Fruit fly (Drosophila melanogaster) whole organism, embryonic: ENCODE data around the gene CG9839.

ENCODE experiments used
- Aef1 ChIP-seq: fragments of 200-800 bp; sonication (Bioruptor generic); IDR thresholded peaks from 3 replicates; pipeline ENCODE4 v1.3.6; 2022; ENCODE audit warnings: missing biosample characterization, missing genetic modification characterization
- Antp ChIP-seq: fragments of 200-800 bp; sonication (Bioruptor generic); optimal IDR thresholded peaks from 3 replicates; lab custom pipeline; 2016; ENCODE audit warnings: missing biosample characterization, missing genetic modification characterization
- CG11723 ChIP-seq: fragments of 200-800 bp; sonication (Bioruptor generic); optimal IDR thresholded peaks from 2 replicates; lab custom pipeline; 2017; ENCODE audit warnings: missing biosample characterization, mild to moderate bottlenecking, missing genetic modification characterization
- CG13287 ChIP-seq: fragments of 200-800 bp; sonication (Bioruptor generic); IDR thresholded peaks from 2 replicates; pipeline ENCODE4 v1.3.6; 2022; ENCODE audit warnings: missing biosample characterization, missing genetic modification characterization; ENCODE audit not compliant: partially characterized antibody
- CG13296 ChIP-seq: fragments of 200-800 bp; sonication (Bioruptor generic); optimal IDR thresholded peaks from 3 replicates; lab custom pipeline; 2018; ENCODE audit warnings: missing biosample characterization, mild to moderate bottlenecking, missing genetic modification characterization
- CG14050 ChIP-seq: fragments of 200-800 bp; sonication (Bioruptor generic); IDR thresholded peaks from 3 replicates; pipeline ENCODE4 v1.3.6; 2022; ENCODE audit warnings: missing biosample characterization, missing genetic modification characterization
- CG15011 ChIP-seq: fragments of 200-800 bp; sonication (Bioruptor generic); optimal IDR thresholded peaks from 3 replicates; lab custom pipeline; 2018; ENCODE audit warnings: missing biosample characterization, mild to moderate bottlenecking, missing genetic modification characterization
- CG17328 ChIP-seq: fragments of 200-800 bp; sonication (Bioruptor generic); IDR thresholded peaks from 2 replicates; pipeline ENCODE4 v1.3.6; 2022; ENCODE audit warnings: missing biosample characterization, missing genetic modification characterization
- CG2202 ChIP-seq: fragments of 200-800 bp; sonication (Bioruptor generic); optimal IDR thresholded peaks from 2 replicates; lab custom pipeline; 2018; ENCODE audit warnings: missing biosample characterization, mild to moderate bottlenecking, missing genetic modification characterization
- CG31441 ChIP-seq: fragments of 200-800 bp; sonication (Bioruptor generic); IDR thresholded peaks from 2 replicates; pipeline ENCODE4 v1.3.6; 2022; ENCODE audit warnings: missing biosample characterization, missing genetic modification characterization
- CG3407 ChIP-seq: fragments of 200-800 bp; sonication (Bioruptor generic); optimal IDR thresholded peaks from 2 replicates; lab custom pipeline; 2018; ENCODE audit warnings: missing biosample characterization, mild to moderate bottlenecking, missing genetic modification characterization
- CG3847 ChIP-seq: fragments of 200-800 bp; sonication (Bioruptor generic); IDR thresholded peaks from 2 replicates; pipeline ENCODE4 v1.3.6; 2022; ENCODE audit warnings: missing biosample characterization, missing genetic modification characterization
- CG4854 ChIP-seq: fragments of 200-800 bp; sonication (Bioruptor generic); optimal IDR thresholded peaks from 2 replicates; lab custom pipeline; 2016; ENCODE audit warnings: missing biosample characterization, missing genetic modification characterization, inconsistent platforms
- CG6175 ChIP-seq: fragments of 200-800 bp; sonication (Bioruptor generic); IDR thresholded peaks from 3 replicates; pipeline ENCODE4 v1.3.6; 2022; ENCODE audit warnings: missing biosample characterization, missing genetic modification characterization
- CG7556 ChIP-seq: fragments of 200-800 bp; sonication (Bioruptor generic); optimal IDR thresholded peaks from 2 replicates; lab custom pipeline; 2017; ENCODE audit warnings: missing biosample characterization, mild to moderate bottlenecking, missing genetic modification characterization
- CG7786 ChIP-seq: fragments of 200-800 bp; sonication (Bioruptor generic); optimal IDR thresholded peaks from 2 replicates; lab custom pipeline; 2016; ENCODE audit warnings: missing biosample characterization, missing genetic modification characterization
- CG7839 ChIP-seq: fragments of 200-800 bp; sonication (Bioruptor generic); optimal IDR thresholded peaks from 3 replicates; lab custom pipeline; 2018; ENCODE audit warnings: missing biosample characterization, mild to moderate bottlenecking, missing genetic modification characterization, moderate library complexity
- D ChIP-seq, 2 experiments: fragments of 200-800 bp in 1 of 2; fragments of >200 bp in 1 of 2; sonication (Bioruptor generic) in 1 of 2; optimal IDR thresholded peaks; 2 replicates in 1 of 2; 3 replicates in 1 of 2; lab custom pipeline; 2017; ENCODE audit warnings: mild to moderate bottlenecking in 1 of 2, missing biosample characterization in 1 of 2, missing genetic modification characterization in 1 of 2, missing genetic modification reagents in 1 of 2
- Dek ChIP-seq: fragments of 200-800 bp; sonication (Bioruptor generic); optimal IDR thresholded peaks from 3 replicates; lab custom pipeline; 2019; ENCODE audit warnings: missing biosample characterization, mild to moderate bottlenecking, missing genetic modification characterization, moderate library complexity
- ERR ChIP-seq: fragments of 200-800 bp; sonication (Bioruptor generic); optimal IDR thresholded peaks from 2 replicates; lab custom pipeline; 2016; ENCODE audit warnings: missing biosample characterization, missing genetic modification characterization
- Eip74EF ChIP-seq, 2 experiments: fragments of 200-800 bp in 1 of 2; fragments of >200 bp in 1 of 2; sonication (Bioruptor generic) in 1 of 2; optimal IDR thresholded peaks; 2 replicates each; lab custom pipeline; 2017 to 2019; ENCODE audit warnings: missing biosample characterization in 2 of 2, missing genetic modification characterization in 2 of 2, mild to moderate bottlenecking in 1 of 2, moderate library complexity in 1 of 2
- Fer1 ChIP-seq: fragments of 200-800 bp; sonication (Bioruptor generic); optimal IDR thresholded peaks from 2 replicates; lab custom pipeline; 2017; ENCODE audit warnings: missing biosample characterization, mild to moderate bottlenecking, missing genetic modification characterization
- Gug ChIP-seq: fragments of 200-800 bp; sonication (Bioruptor generic); IDR thresholded peaks from 4 replicates; pipeline ENCODE4 v1.3.6; 2022; ENCODE audit warnings: missing biosample characterization, missing genetic modification characterization
- HLH3B ChIP-seq: fragments of 200-800 bp; sonication (Bioruptor generic); IDR thresholded peaks from 2 replicates; pipeline ENCODE4 v1.3.6; 2022; ENCODE audit warnings: missing biosample characterization, missing genetic modification characterization
- Hmr ChIP-seq: fragments of 200-800 bp; sonication (Bioruptor generic); optimal IDR thresholded peaks from 3 replicates; lab custom pipeline; 2017; ENCODE audit warnings: mild to moderate bottlenecking, missing biosample characterization, missing genetic modification reagents, missing genetic modification characterization
- Meics ChIP-seq: fragments of 200-800 bp; sonication (Bioruptor generic); optimal IDR thresholded peaks from 2 replicates; lab custom pipeline; 2017; ENCODE audit warnings: missing biosample characterization, mild to moderate bottlenecking, missing genetic modification characterization
- NfI ChIP-seq: fragments of 200-800 bp; sonication (Bioruptor generic); optimal IDR thresholded peaks from 3 replicates; lab custom pipeline; 2018; ENCODE audit warnings: missing biosample characterization, mild to moderate bottlenecking, missing genetic modification characterization, moderate library complexity
- TFAM ChIP-seq: fragments of 200-800 bp; sonication (Bioruptor generic); optimal IDR thresholded peaks from 2 replicates; lab custom pipeline; 2017; ENCODE audit warnings: missing biosample characterization, missing genetic modification characterization, inconsistent platforms
- Xrp1 ChIP-seq: fragments of 200-800 bp; sonication (Bioruptor generic); IDR thresholded peaks from 2 replicates; pipeline ENCODE4 v1.3.6; 2022; ENCODE audit warnings: missing biosample characterization, missing genetic modification characterization
- YL-1 ChIP-seq: fragments of 200-800 bp; sonication (Bioruptor generic); optimal IDR thresholded peaks from 3 replicates; lab custom pipeline; 2017; ENCODE audit warnings: missing biosample characterization, mild to moderate bottlenecking, missing genetic modification characterization
- cato ChIP-seq: fragments of 200-800 bp; sonication (Bioruptor generic); optimal IDR thresholded peaks from 2 replicates; lab custom pipeline; 2016; ENCODE audit warnings: missing biosample characterization, missing genetic modification characterization, borderline replicate concordance
- chif ChIP-seq, 2 experiments: fragments of 200-800 bp; sonication (Bioruptor generic); optimal IDR thresholded peaks; 3 replicates each; lab custom pipeline; 2016; ENCODE audit warnings: missing biosample characterization in 2 of 2, missing genetic modification characterization in 2 of 2
- dan ChIP-seq: fragments of 200-800 bp; sonication (Bioruptor generic); IDR thresholded peaks from 2 replicates; pipeline ENCODE4 v1.3.6; 2022; ENCODE audit warnings: missing biosample characterization, missing genetic modification characterization
- emc ChIP-seq: fragments of 200-800 bp; sonication (Bioruptor generic); optimal IDR thresholded peaks from 2 replicates; lab custom pipeline; 2016; ENCODE audit warnings: missing biosample characterization, missing genetic modification characterization
- grn ChIP-seq: fragments of 200-800 bp; sonication (Bioruptor generic); optimal IDR thresholded peaks from 3 replicates; lab custom pipeline; 2017; ENCODE audit warnings: missing biosample characterization, missing genetic modification characterization
- her ChIP-seq: fragments of 200-800 bp; sonication (Bioruptor generic); optimal IDR thresholded peaks from 2 replicates; lab custom pipeline; 2016; ENCODE audit warnings: missing biosample characterization, missing genetic modification characterization
- jing ChIP-seq: fragments of 200-800 bp; sonication (Bioruptor generic); optimal IDR thresholded peaks from 2 replicates; lab custom pipeline; 2018; ENCODE audit warnings: missing biosample characterization, mild to moderate bottlenecking, missing genetic modification characterization
- knrl ChIP-seq: fragments of 200-800 bp; sonication (Bioruptor generic); IDR thresholded peaks from 3 replicates; pipeline ENCODE4 v1.3.6; 2022; ENCODE audit warnings: missing biosample characterization, missing genetic modification characterization; ENCODE audit not compliant: partially characterized antibody
- nau ChIP-seq: fragments of 200-800 bp; sonication (Bioruptor generic); optimal IDR thresholded peaks from 3 replicates; lab custom pipeline; 2017; ENCODE audit warnings: missing biosample characterization, mild to moderate bottlenecking, missing genetic modification characterization, missing genetic modification reagents
- nom ChIP-seq: fragments of 200-800 bp; sonication (Bioruptor generic); optimal IDR thresholded peaks from 2 replicates; lab custom pipeline; 2017; ENCODE audit warnings: missing biosample characterization, missing genetic modification characterization, mild to moderate bottlenecking, moderate library complexity, missing genetic modification reagents
- oc ChIP-seq: fragments of 200-800 bp; sonication (Bioruptor generic); optimal IDR thresholded peaks from 2 replicates; lab custom pipeline; 2018; ENCODE audit warnings: missing biosample characterization, mild to moderate bottlenecking, missing genetic modification characterization, moderate library complexity
- onecut ChIP-seq: fragments of 200-800 bp; sonication (Bioruptor generic); IDR thresholded peaks from 2 replicates; pipeline ENCODE4 v1.3.6; 2022; ENCODE audit warnings: missing biosample characterization, missing genetic modification characterization
- pb ChIP-seq: fragments of 200-800 bp; sonication (Bioruptor generic); optimal IDR thresholded peaks from 3 replicates; lab custom pipeline; 2016; ENCODE audit warnings: missing biosample characterization, missing genetic modification characterization
- pita ChIP-seq: fragments of 200-800 bp; sonication (Bioruptor generic); optimal IDR thresholded peaks from 2 replicates; lab custom pipeline; 2017; ENCODE audit warnings: missing biosample characterization, mild to moderate bottlenecking, missing genetic modification characterization
- sens-2 ChIP-seq: fragments of 200-800 bp; sonication (Bioruptor generic); IDR thresholded peaks from 2 replicates; pipeline ENCODE4 v1.3.6; 2022; ENCODE audit warnings: missing biosample characterization, missing genetic modification characterization
- slp2 ChIP-seq: fragments of 200-800 bp; sonication (Bioruptor generic); optimal IDR thresholded peaks from 2 replicates; lab custom pipeline; 2016; ENCODE audit warnings: missing biosample characterization, missing genetic modification characterization
- tna ChIP-seq: fragments of 200-800 bp; sonication (Bioruptor generic); IDR thresholded peaks from 2 replicates; pipeline ENCODE4 v1.3.6; 2022; ENCODE audit warnings: missing biosample characterization, missing genetic modification characterization; ENCODE audit not compliant: partially characterized antibody
- vvl ChIP-seq: fragments of 200-800 bp; sonication (Bioruptor generic); IDR thresholded peaks from 2 replicates; pipeline ENCODE4 v1.3.6; 2022; ENCODE audit warnings: missing biosample characterization, missing genetic modification characterization
- zen2 ChIP-seq: fragments of 200-800 bp; sonication (Bioruptor generic); IDR thresholded peaks from 3 replicates; pipeline ENCODE4 v1.3.6; 2022; ENCODE audit warnings: missing biosample characterization, missing genetic modification characterization; ENCODE audit not compliant: partially characterized antibody

The CG9839 gene

dm6 chr3R:8788722-8789400 is 16.7 kb downstream of the CG9839 start (continued):
- TF ChIP-seq nom (GFP tag; lab: Kevin White, UChicago): no peak
- no peak for TF ChIP-seq sens-2 (GFP tag; lab: Robert Waterston, UW)
- 0 out of 3 replicates have a peak, but pooled peaks have one; percentile 33 for TF ChIP-seq Aef1
- TF ChIP-seq pb (GFP tag; lab: Kevin White, UChicago): no peak
- TF ChIP-seq grn (GFP tag; lab: Kevin White, UChicago): peak; percentile 25
- TF ChIP-seq her (GFP tag; lab: Kevin White, UChicago): no peak
- TF ChIP-seq HLH3B: peak; percentile 62; the same call in 1 of the 2 replicates
- peak; percentile 63 for TF ChIP-seq CG7839 (tag; lab: Kevin White, UChicago)
- TF ChIP-seq pita: no peak
- no peak for TF ChIP-seq Meics (GFP tag; lab: Kevin White, UChicago)
- TF ChIP-seq CG7786 (GFP tag; lab: Kevin White, UChicago): no peak
- no peak for TF ChIP-seq D (optimal IDR thresholded peaks at IDR 0.05; lab: Kevin White, UChicago)
- peak; percentile 20 for TF ChIP-seq D (GFP tag; optimal IDR thresholded peaks at IDR 0.05; lab: Kevin White, UChicago)
- no peak for TF ChIP-seq YL-1
- TF ChIP-seq tna (GFP tag; lab: Robert Waterston, UW): no peak
- no peak for TF ChIP-seq CG13287
- TF ChIP-seq Fer1 (GFP tag; lab: Kevin White, UChicago): no peak
- TF ChIP-seq Eip74EF (GFP tag; optimal IDR thresholded peaks at IDR 0.05; lab: Kevin White, UChicago): peak in 1 of 2 experiments; percentile 36
- TF ChIP-seq Gug: peak; percentile 71
- TF ChIP-seq CG31441: peak; percentile 81
- peak in 1 of 2 experiments; percentile 22 for TF ChIP-seq chif (GFP tag; optimal IDR thresholded peaks at IDR 0.05; lab: Kevin White, UChicago)
- TF ChIP-seq emc (GFP tag; lab: Kevin White, UChicago): no peak
- TF ChIP-seq CG11723 (GFP tag; lab: Kevin White, UChicago): no peak
- no peak for TF ChIP-seq Antp (GFP tag; lab: Kevin White, UChicago)
- no peak for TF ChIP-seq CG15011 (GFP tag; lab: Kevin White, UChicago)
- TF ChIP-seq slp2 (GFP tag; lab: Kevin White, UChicago): peak; percentile 5
- no peak for TF ChIP-seq dan (GFP tag; lab: Robert Waterston, UW)
- peak; percentile 37 for TF ChIP-seq CG7556 (GFP tag; lab: Kevin White, UChicago)
- no peak for TF ChIP-seq Hmr
- peak; percentile 19 for TF ChIP-seq CG13296 (GFP tag; lab: Kevin White, UChicago)
- peak; percentile 21 for TF ChIP-seq Dek (tag; lab: Kevin White, UChicago)
- TF ChIP-seq cato: no peak
- no peak for TF ChIP-seq CG2202
- TF ChIP-seq TFAM (GFP tag; lab: Kevin White, UChicago): no peak
- peak; percentile 86 for TF ChIP-seq vvl
- peak; percentile 50 for TF ChIP-seq NfI (GFP tag; lab: Kevin White, UChicago)
- peak; percentile 65 for TF ChIP-seq CG14050 (GFP tag; lab: Robert Waterston, UW)
- TF ChIP-seq nau: no peak
- peak; percentile 35 for TF ChIP-seq jing (GFP tag; lab: Kevin White, UChicago)
- TF ChIP-seq CG3847 (GFP tag; lab: Robert Waterston, UW): no peak
- peak; percentile 67 for TF ChIP-seq CG17328 (GFP tag; lab: Robert Waterston, UW)
- TF ChIP-seq zen2 (GFP tag; lab: Robert Waterston, UW): no peak
- no peak for TF ChIP-seq knrl (GFP tag; lab: Robert Waterston, UW)
- TF ChIP-seq oc (tag; lab: Kevin White, UChicago): no peak
- TF ChIP-seq CG4854: no peak
- peak; percentile 62 for TF ChIP-seq Xrp1 (GFP tag; lab: Robert Waterston, UW)
- TF ChIP-seq ERR: no peak
- no peak for TF ChIP-seq CG6175 (GFP tag; lab: Robert Waterston, UW)
- peak; percentile 11 for TF ChIP-seq CG3407 (GFP tag; lab: Kevin White, UChicago)
- 0 out of 2 replicates have a peak, but pooled peaks have one; percentile 22 for TF ChIP-seq onecut (GFP tag; lab: Robert Waterston, UW)
